Fruit fly (Drosophila melanogaster) whole organism, embryonic: ENCODE results near the gene CG6923.

Experiments
- CG10267 ChIP-seq: fragments of 200-800 bp; sonication (Bioruptor generic); optimal IDR thresholded peaks from 2 replicates; lab custom pipeline; 2018; ENCODE audit warnings: missing biosample characterization, mild to moderate bottlenecking, missing genetic modification characterization, moderate library complexity
- CG10366 ChIP-seq: fragments of 200-800 bp; sonication (Bioruptor generic); IDR thresholded peaks from 2 replicates; pipeline ENCODE4 v1.3.6; 2022; ENCODE audit warnings: missing biosample characterization, missing genetic modification characterization
- CG10959 ChIP-seq: fragments of 200-800 bp; sonication (Bioruptor generic); IDR thresholded peaks from 2 replicates; pipeline ENCODE4 v1.3.6; 2022; ENCODE audit warnings: missing biosample characterization, missing genetic modification characterization
- CG12071 ChIP-seq: fragments of 200-800 bp; sonication (Bioruptor generic); optimal IDR thresholded peaks from 3 replicates; lab custom pipeline; 2018; ENCODE audit warnings: missing biosample characterization, mild to moderate bottlenecking, missing genetic modification characterization
- CG12155 ChIP-seq: fragments of 200-800 bp; sonication (Bioruptor generic); optimal IDR thresholded peaks from 3 replicates; lab custom pipeline; 2016; ENCODE audit warnings: missing biosample characterization, missing genetic modification characterization
- CG13287 ChIP-seq: fragments of 200-800 bp; sonication (Bioruptor generic); IDR thresholded peaks from 2 replicates; pipeline ENCODE4 v1.3.6; 2022; ENCODE audit warnings: missing biosample characterization, missing genetic modification characterization; ENCODE audit not compliant: partially characterized antibody
- CG13624 ChIP-seq: fragments of 200-800 bp; sonication (Bioruptor generic); optimal IDR thresholded peaks from 2 replicates; lab custom pipeline; 2016; ENCODE audit warnings: missing biosample characterization, missing genetic modification characterization
- CG14667 ChIP-seq: fragments of 200-800 bp; sonication (Bioruptor generic); IDR thresholded peaks from 2 replicates; pipeline ENCODE4 v1.3.6; 2022; ENCODE audit warnings: missing biosample characterization, missing genetic modification characterization
- CG15479 ChIP-seq: fragments of 200-800 bp; sonication (Bioruptor generic); optimal IDR thresholded peaks from 3 replicates; lab custom pipeline; 2019; ENCODE audit warnings: missing biosample characterization, mild to moderate bottlenecking, missing genetic modification characterization, moderate library complexity
- CG1603 ChIP-seq: fragments of 200-800 bp; sonication (Bioruptor generic); optimal IDR thresholded peaks from 2 replicates; lab custom pipeline; 2019; ENCODE audit warnings: missing biosample characterization, mild to moderate bottlenecking, missing genetic modification characterization, moderate library complexity
- CG16779 ChIP-seq: fragments of 200-800 bp; sonication (Bioruptor generic); IDR thresholded peaks from 2 replicates; pipeline ENCODE4 v1.3.6; 2022; ENCODE audit warnings: missing biosample characterization, missing genetic modification characterization
- CG17612 ChIP-seq: fragments of 200-800 bp; sonication (Bioruptor generic); IDR thresholded peaks from 2 replicates; pipeline ENCODE4 v1.3.6; 2022; ENCODE audit warnings: missing biosample characterization, missing genetic modification characterization
- CG18764 ChIP-seq: fragments of 200-800 bp; sonication (Bioruptor generic); optimal IDR thresholded peaks from 3 replicates; lab custom pipeline; 2016; ENCODE audit warnings: missing biosample characterization, missing genetic modification characterization
- CG2129 ChIP-seq: fragments of 200-800 bp; sonication (Bioruptor generic); IDR thresholded peaks from 2 replicates; pipeline ENCODE4 v1.3.6; 2022; ENCODE audit warnings: missing biosample characterization, missing genetic modification characterization; ENCODE audit not compliant: partially characterized antibody
- CG34224 ChIP-seq: fragments of 200-800 bp; sonication (Bioruptor generic); IDR thresholded peaks from 3 replicates; pipeline ENCODE4 v1.3.6; 2022; ENCODE audit warnings: missing biosample characterization, missing genetic modification characterization; ENCODE audit not compliant: partially characterized antibody
- CG3847 ChIP-seq: fragments of 200-800 bp; sonication (Bioruptor generic); IDR thresholded peaks from 2 replicates; pipeline ENCODE4 v1.3.6; 2022; ENCODE audit warnings: missing biosample characterization, missing genetic modification characterization
- CG3995 ChIP-seq: fragments of 200-800 bp; sonication (Bioruptor generic); optimal IDR thresholded peaks from 3 replicates; lab custom pipeline; 2016; ENCODE audit warnings: missing biosample characterization, missing genetic modification characterization
- CG43689 ChIP-seq: fragments of 200-800 bp; sonication (Bioruptor generic); IDR thresholded peaks from 2 replicates; pipeline ENCODE4 v1.3.6; 2022; ENCODE audit warnings: missing biosample characterization, missing genetic modification characterization
- CG4404 ChIP-seq: fragments of 200-800 bp; sonication (Bioruptor generic); IDR thresholded peaks from 2 replicates; pipeline ENCODE4 v1.3.6; 2022; ENCODE audit warnings: missing biosample characterization, missing genetic modification characterization
- CG5953 ChIP-seq: fragments of 200-800 bp; sonication (Bioruptor generic); IDR thresholded peaks from 2 replicates; pipeline ENCODE4 v1.3.6; 2022; ENCODE audit warnings: missing biosample characterization, missing genetic modification characterization
- CG6272 ChIP-seq: fragments of 200-800 bp; sonication (Bioruptor generic); IDR thresholded peaks from 2 replicates; pipeline ENCODE4 v1.3.6; 2022; ENCODE audit warnings: missing biosample characterization, missing genetic modification characterization
- Dll ChIP-seq: fragments of 200-800 bp; sonication (Bioruptor generic); IDR thresholded peaks from 4 replicates; pipeline ENCODE4 v1.3.6; 2022; ENCODE audit warnings: missing biosample characterization, missing genetic modification characterization; ENCODE audit not compliant: partially characterized antibody
- ERR ChIP-seq: fragments of 200-800 bp; sonication (Bioruptor generic); optimal IDR thresholded peaks from 2 replicates; lab custom pipeline; 2016; ENCODE audit warnings: missing biosample characterization, missing genetic modification characterization
- HmgZ ChIP-seq: fragments of 200-800 bp; sonication (Bioruptor generic); optimal IDR thresholded peaks from 2 replicates; lab custom pipeline; 2018; ENCODE audit warnings: missing biosample characterization, mild to moderate bottlenecking, missing genetic modification characterization
- Jarid2 ChIP-seq: fragments of 200-800 bp; sonication (Bioruptor generic); optimal IDR thresholded peaks from 3 replicates; lab custom pipeline; 2017; ENCODE audit warnings: mild to moderate bottlenecking, missing biosample characterization, missing genetic modification reagents, missing genetic modification characterization
- MBD-R2 ChIP-seq: fragments of 200-800 bp; sonication (Bioruptor generic); IDR thresholded peaks from 2 replicates; pipeline ENCODE4 v1.3.6; 2022; ENCODE audit warnings: missing biosample characterization, missing genetic modification characterization
- Med ChIP-seq: fragments of 200-800 bp; sonication (Bioruptor generic); peaks from one replicate; lab custom pipeline; 2016; ENCODE audit warnings: missing biosample characterization, missing genetic modification characterization, mild to moderate bottlenecking, inconsistent platforms, moderate library complexity
- Optix ChIP-seq: fragments of 200-800 bp; sonication (Bioruptor generic); IDR thresholded peaks from 3 replicates; pipeline ENCODE4 v1.3.6; 2022; ENCODE audit warnings: missing biosample characterization, missing genetic modification characterization
- Scr ChIP-seq: fragments of 200-800 bp; sonication (Bioruptor generic); IDR thresholded peaks from 2 replicates; pipeline ENCODE4 v1.3.6; 2022; ENCODE audit warnings: missing biosample characterization, missing genetic modification characterization; ENCODE audit not compliant: partially characterized antibody
- amos ChIP-seq: fragments of 200-800 bp; sonication (Bioruptor generic); IDR thresholded peaks from 2 replicates; pipeline ENCODE4 v1.3.6; 2022; ENCODE audit warnings: missing biosample characterization, missing genetic modification characterization; ENCODE audit not compliant: partially characterized antibody
- ash1 ChIP-seq: fragments of 200-800 bp; sonication (Bioruptor generic); optimal IDR thresholded peaks from 2 replicates; lab custom pipeline; 2018; ENCODE audit warnings: missing biosample characterization, mild to moderate bottlenecking, missing genetic modification characterization
- az2 ChIP-seq: fragments of 200-800 bp; sonication (Bioruptor generic); optimal IDR thresholded peaks from 3 replicates; lab custom pipeline; 2016; ENCODE audit warnings: missing biosample characterization, missing genetic modification characterization
- chn ChIP-seq: fragments of 200-800 bp; sonication (Bioruptor generic); optimal IDR thresholded peaks from 2 replicates; lab custom pipeline; 2016; ENCODE audit warnings: missing biosample characterization, missing genetic modification characterization
- crol ChIP-seq: fragments of 200-800 bp; sonication (Bioruptor generic); IDR thresholded peaks from 2 replicates; pipeline ENCODE4 v1.3.6; 2022; ENCODE audit warnings: missing biosample characterization, missing genetic modification characterization
- esg ChIP-seq: fragments of 200-800 bp; sonication (Bioruptor generic); conservative IDR thresholded peaks from 2 replicates; pipeline ENCODE4 v1.3.6; 2022; ENCODE audit warnings: missing biosample characterization, missing genetic modification characterization
- fu2 ChIP-seq: fragments of 200-800 bp; sonication (Bioruptor generic); optimal IDR thresholded peaks from 2 replicates; lab custom pipeline; 2016; ENCODE audit warnings: missing biosample characterization, missing genetic modification characterization
- gcm2 ChIP-seq: fragments of 200-800 bp; sonication (Bioruptor generic); optimal IDR thresholded peaks from 2 replicates; lab custom pipeline; 2016; ENCODE audit warnings: missing biosample characterization, missing genetic modification characterization
- grn ChIP-seq: fragments of 200-800 bp; sonication (Bioruptor generic); optimal IDR thresholded peaks from 3 replicates; lab custom pipeline; 2017; ENCODE audit warnings: missing biosample characterization, missing genetic modification characterization
- gro ChIP-seq: fragments of 200-800 bp; sonication (Bioruptor generic); optimal IDR thresholded peaks from 2 replicates; lab custom pipeline; 2016; ENCODE audit warnings: missing biosample characterization, missing genetic modification characterization
- hth ChIP-seq: fragments of >200 bp; optimal IDR thresholded peaks from 2 replicates; lab custom pipeline; 2017; ENCODE audit warnings: inconsistent platforms
- kay ChIP-seq: fragments of 200-800 bp; sonication (Bioruptor generic); optimal IDR thresholded peaks from 2 replicates; lab custom pipeline; 2016; ENCODE audit warnings: missing biosample characterization, missing genetic modification characterization
- lbe ChIP-seq: fragments of 200-800 bp; sonication (Bioruptor generic); optimal IDR thresholded peaks from 2 replicates; lab custom pipeline; 2016; ENCODE audit warnings: missing biosample characterization, mild to moderate bottlenecking, missing genetic modification characterization
- lola ChIP-seq, 3 experiments: fragments of >200 bp in 2 of 3; fragments of 200-800 bp in 1 of 3; sonication (Bioruptor generic) in 1 of 3; optimal IDR thresholded peaks; 2 replicates each; lab custom pipeline; 2017 to 2019; ENCODE audit warnings: missing biosample characterization in 3 of 3, missing genetic modification characterization in 3 of 3, mild to moderate bottlenecking in 1 of 3, moderate library complexity in 1 of 3
- mam ChIP-seq: fragments of 200-800 bp; sonication (Bioruptor generic); optimal IDR thresholded peaks from 3 replicates; lab custom pipeline; 2016; ENCODE audit warnings: missing biosample characterization, missing genetic modification characterization
- mld ChIP-seq: fragments of 200-800 bp; sonication (Bioruptor generic); IDR thresholded peaks from 3 replicates; pipeline ENCODE4 v1.3.6; 2022; ENCODE audit warnings: missing biosample characterization, missing genetic modification characterization; ENCODE audit not compliant: partially characterized antibody
- otp ChIP-seq: fragments of 200-800 bp; sonication (Bioruptor generic); IDR thresholded peaks from 3 replicates; pipeline ENCODE4, ENCODE4 v1.3.6; 2022; ENCODE audit warnings: missing biosample characterization, missing genetic modification characterization
- phol ChIP-seq: fragments of 200-800 bp; sonication (Bioruptor generic); optimal IDR thresholded peaks from 3 replicates; lab custom pipeline; 2018; ENCODE audit warnings: missing biosample characterization, mild to moderate bottlenecking, missing genetic modification characterization, moderate library complexity
- sens ChIP-seq: fragments of 200-800 bp; sonication (Bioruptor generic); peaks from one replicate; lab custom pipeline; 2016; ENCODE audit warnings: missing biosample characterization, missing genetic modification characterization
- sr ChIP-seq: fragments of 200-800 bp; sonication (Bioruptor generic); IDR thresholded peaks from 3 replicates; pipeline ENCODE4 v1.3.6; 2022; ENCODE audit warnings: missing biosample characterization, missing genetic modification characterization
- ssp ChIP-seq: fragments of 200-800 bp; sonication (Bioruptor generic); IDR thresholded peaks from 2 replicates; pipeline ENCODE4 v1.3.6; 2022; ENCODE audit warnings: missing biosample characterization, missing genetic modification characterization
- trem ChIP-seq: fragments of 200-800 bp; optimal IDR thresholded peaks from 3 replicates; lab custom pipeline; 2019; ENCODE audit warnings: missing biosample characterization, mild to moderate bottlenecking, missing genetic modification characterization, moderate library complexity
- vnd ChIP-seq: fragments of 200-800 bp; sonication (Bioruptor generic); IDR thresholded peaks from 3 replicates; pipeline ENCODE4 v1.3.6; 2022; ENCODE audit warnings: missing biosample characterization, missing genetic modification characterization; ENCODE audit not compliant: partially characterized antibody

Gene CG6923

dm6 chr3R:11796780-11797179 is 47.0 kb upstream of the CG6923 start, which contains the start of gene Sbf (continued):
- TF ChIP-seq vnd (peak; percentile 68), hth (lab: Kevin White, UChicago) (no peak), Scr (GFP tag; lab: Robert Waterston, UW) (peak; percentile 87), CG10959 (GFP tag; lab: Robert Waterston, UW) (no peak), kay (GFP tag; lab: Kevin White, UChicago) (no peak), ash1 (GFP tag; lab: Kevin White, UChicago) (no peak), CG14667 (GFP tag; lab: Robert Waterston, UW) (no peak), ERR (GFP tag; lab: Kevin White, UChicago) (no peak), sr (no peak), lola (GFP tag; optimal IDR thresholded peaks at IDR 0.05; lab: Kevin White, UChicago) (no peak), mld (GFP tag; lab: Robert Waterston, UW) (peak; percentile 79; the same call in 2 of the 3 replicates), CG10366 (GFP tag; lab: Robert Waterston, UW) (no peak), phol (peak; percentile 36), CG43689 (GFP tag; lab: Robert Waterston, UW) (no peak), CG12071 (GFP tag; lab: Kevin White, UChicago) (no peak), CG10267 (tag; lab: Kevin White, UChicago) (peak; percentile 98), CG13287 (GFP tag; lab: Robert Waterston, UW) (peak; percentile 92), gcm2 (peak; percentile 6), esg (GFP tag; lab: Robert Waterston, UW) (no peak), CG12155 (GFP tag; lab: Kevin White, UChicago) (no peak), CG17612 (no peak), crol (GFP tag; lab: Robert Waterston, UW) (no peak), sens (GFP tag; lab: Kevin White, UChicago) (peak; percentile 63), CG34224 (GFP tag; lab: Robert Waterston, UW) (peak; percentile 91), CG4404 (GFP tag; lab: Robert Waterston, UW) (no peak), otp (GFP tag; lab: Robert Waterston, UW) (no peak), Dll (GFP tag; lab: Robert Waterston, UW) (peak; percentile 84), CG18764 (GFP tag; lab: Kevin White, UChicago) (no peak), CG2129 (GFP tag; lab: Robert Waterston, UW) (peak; percentile 68), Med (GFP tag; lab: Kevin White, UChicago) (peak; percentile 93), MBD-R2 (peak; percentile 79), HmgZ (tag; lab: Kevin White, UChicago) (peak; percentile 66), CG6272 (peak; percentile 12; the same call in 1 of the 2 replicates), Jarid2 (GFP tag; lab: Kevin White, UChicago) (no peak), lbe (peak; percentile 57), Optix (no peak), grn (GFP tag; lab: Kevin White, UChicago) (no peak), chn (GFP tag; lab: Kevin White, UChicago) (no peak), CG16779 (no peak), CG3995 (GFP tag; lab: Kevin White, UChicago) (peak; percentile 65), mam (no peak), trem (tag; lab: Kevin White, UChicago) (peak; percentile 81), az2 (GFP tag; lab: Kevin White, UChicago) (no peak), CG15479 (no peak), CG3847 (peak; percentile 58; the same call in 1 of the 2 replicates), CG5953 (GFP tag; lab: Robert Waterston, UW) (no peak), CG1603 (no peak), ssp (GFP tag; lab: Robert Waterston, UW) (no peak), fu2 (no peak), CG13624 (GFP tag; lab: Kevin White, UChicago) (peak; percentile 31), gro (GFP tag; lab: Kevin White, UChicago) (peak; percentile 69), amos (peak; percentile 92)
